Worm (Caenorhabditis elegans) whole organism, L2 larva: ENCODE data around the gene rpl-16.

Source experiments
- C34F6.9 ChIP-seq: fragments of 150-350 bp; optimal IDR thresholded peaks from 2 replicates; lab custom pipeline; 2014; ENCODE audit warnings: missing biosample characterization, missing genetic modification characterization
- ZK546.5 ChIP-seq: sonication (generic microtip); optimal IDR thresholded peaks from 2 replicates; lab custom pipeline; 2017; ENCODE audit warnings: missing biosample characterization, missing genetic modification characterization

DNA sequence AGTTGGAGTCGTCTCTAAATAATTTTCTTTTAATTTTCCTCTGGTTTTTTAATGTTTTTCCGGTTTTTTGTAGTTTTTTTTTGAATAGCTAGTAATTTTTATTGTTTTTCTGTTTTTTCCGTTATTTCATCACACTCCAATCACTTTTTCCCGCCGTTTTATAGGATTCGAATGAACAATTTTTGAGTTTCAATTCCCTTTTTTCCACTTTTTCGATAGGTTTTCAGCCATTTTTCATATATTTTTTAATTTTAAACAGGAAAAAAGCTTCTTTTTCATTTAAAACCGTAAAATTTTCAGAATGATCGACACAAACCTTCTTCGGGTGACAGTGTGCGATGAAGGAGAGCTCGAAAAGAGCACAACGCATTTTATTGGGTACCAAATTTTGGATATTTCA, 42.0 kb downstream of the rpl-16 start, which contains the start of gene pph-6:
- TF ChIP-seq ZK546.5 (tag; lab: Kevin White, UChicago) (no peak), C34F6.9 (tag; lab: Kevin White, UChicago) (no peak)
